Worm (Caenorhabditis elegans): ENCODE measurements around the gene fbxa-37.

The fbxa-37 gene

ce11 chrIII:1279197-1279596, 5.6 kb upstream of the fbxa-37 start:
- TF ChIP-seq mab-5 (tag; optimal IDR thresholded peaks at IDR 0.05): no peak
- no peak for TF ChIP-seq unc-62 (GFP tag; optimal IDR thresholded peaks at IDR 0.05)
- TF ChIP-seq nhr-12 (tag; optimal IDR thresholded peaks at IDR 0.05): no peak
- no peak for TF ChIP-seq ceh-39 (tag; optimal IDR thresholded peaks at IDR 0.05)
- no peak for TF ChIP-seq ceh-43 (GFP tag; optimal IDR thresholded peaks at IDR 0.05)

ce11 chrIII:1288473-1289056, 3.8 kb downstream of the fbxa-37 start, which contains the start of gene fbxa-50:
Gene fbxa-50, minus strand, starts transcription at chrIII:1288523.
- no peak for TF ChIP-seq blmp-1 (tag; optimal IDR thresholded peaks at IDR 0.05)
- TF ChIP-seq tbx-8 (GFP tag; optimal IDR thresholded peaks at IDR 0.05): no peak
- TF ChIP-seq sptf-1 (tag; optimal IDR thresholded peaks at IDR 0.05): no peak
- TF ChIP-seq drap-1 (GFP tag; optimal IDR thresholded peaks at IDR 0.05): no peak
- no peak for TF ChIP-seq M03D4.4 (tag; optimal IDR thresholded peaks at IDR 0.05)
- no peak for TF ChIP-seq elt-3 (tag; optimal IDR thresholded peaks at IDR 0.05)
- TF ChIP-seq zip-8 (tag; optimal IDR thresholded peaks at IDR 0.05): no peak
- no peak for TF ChIP-seq ztf-11 (tag; optimal IDR thresholded peaks at IDR 0.05)
- TF ChIP-seq lin-32 (GFP tag; optimal IDR thresholded peaks at IDR 0.05): no peak
- TF ChIP-seq nhr-237 (tag; optimal IDR thresholded peaks at IDR 0.05): no peak
- TF ChIP-seq nhr-2 (tag; optimal IDR thresholded peaks at IDR 0.05): no peak
- TF ChIP-seq mab-5 (tag; optimal IDR thresholded peaks at IDR 0.05): no peak
- TF ChIP-seq pha-4 (tag; optimal IDR thresholded peaks at IDR 0.05): no peak
- TF ChIP-seq nhr-28 (tag; optimal IDR thresholded peaks at IDR 0.05): no peak
- no peak for TF ChIP-seq lsy-2 (tag; optimal IDR thresholded peaks at IDR 0.05)
- no peak for TF ChIP-seq ceh-43 (GFP tag; optimal IDR thresholded peaks at IDR 0.05)
- no peak for TF ChIP-seq snpc-4 (tag; optimal IDR thresholded peaks at IDR 0.05)
- no peak for TF ChIP-seq hlh-1 (tag; optimal IDR thresholded peaks at IDR 0.05)

ce11 chrIII:1289139-1289538, 4.3 kb downstream of the fbxa-37 start:
- TF ChIP-seq nhr-2 (tag; optimal IDR thresholded peaks at IDR 0.05): no peak
- TF ChIP-seq lin-32 (GFP tag; optimal IDR thresholded peaks at IDR 0.05): no peak
- TF ChIP-seq zip-8 (tag; optimal IDR thresholded peaks at IDR 0.05): no peak
- no peak for TF ChIP-seq mep-1 (tag; optimal IDR thresholded peaks at IDR 0.05)
- TF ChIP-seq lsy-2 (tag; optimal IDR thresholded peaks at IDR 0.05): no peak
- no peak for TF ChIP-seq pha-4 (tag; optimal IDR thresholded peaks at IDR 0.05)
- TF ChIP-seq ztf-11 (tag; optimal IDR thresholded peaks at IDR 0.05): no peak

ce11 chrIII:1293135-1293534, 8.3 kb downstream of the fbxa-37 start, which contains the start of gene fbxa-36:
Gene fbxa-36, minus strand, starts transcription at chrIII:1293235.
- no peak for TF ChIP-seq lin-13 (tag; optimal IDR thresholded peaks at IDR 0.05)
- TF ChIP-seq pha-4 (tag; optimal IDR thresholded peaks at IDR 0.05): no peak

ce11 chrIII:1295149-1295716, 10.4 kb downstream of the fbxa-37 start, which contains the start of gene fbxa-35:
Gene fbxa-35, plus strand, starts transcription at chrIII:1295666.
- TF ChIP-seq ces-1 (GFP tag; optimal IDR thresholded peaks at IDR 0.05) (no peak), ztf-11 (tag; optimal IDR thresholded peaks at IDR 0.05) (no peak), mls-2 (tag; optimal IDR thresholded peaks at IDR 0.05) (no peak), pha-4 (tag; optimal IDR thresholded peaks at IDR 0.05) (no peak), elt-3 (tag; optimal IDR thresholded peaks at IDR 0.05) (no peak), blmp-1 (tag; optimal IDR thresholded peaks at IDR 0.05) (no peak), nhr-28 (tag; optimal IDR thresholded peaks at IDR 0.05) (no peak), elt-1 (tag; optimal IDR thresholded peaks at IDR 0.05; ENCODE audit: borderline replicate concordance, insufficient read depth) (no peak), lin-32 (GFP tag; optimal IDR thresholded peaks at IDR 0.05) (no peak), unc-120 (tag; optimal IDR thresholded peaks at IDR 0.05; ENCODE audit: poor library complexity, severe bottlenecking) (no peak), ham-2 (GFP tag; optimal IDR thresholded peaks at IDR 0.05) (no peak), nhr-76 (tag; optimal IDR thresholded peaks at IDR 0.05) (no peak), zip-8 (tag; optimal IDR thresholded peaks at IDR 0.05) (no peak), mab-5 (tag; optimal IDR thresholded peaks at IDR 0.05) (no peak), sptf-1 (tag; optimal IDR thresholded peaks at IDR 0.05) (no peak)

ce11 chrIII:1297604-1298003, 12.8 kb downstream of the fbxa-37 start, which contains the start of gene fbxa-28:
Gene fbxa-28, plus strand, starts transcription at chrIII:1297904.
- TF ChIP-seq nhr-28 (tag; optimal IDR thresholded peaks at IDR 0.05): no peak
- TF ChIP-seq flh-1 (GFP tag; optimal IDR thresholded peaks at IDR 0.05): no peak

Data from whole organism, mixed stage, embryonic.